Worm (Caenorhabditis elegans) whole organism, L2 larva: ENCODE results near the gene R02D5.24.

ENCODE experiments used
- C34F6.9 ChIP-seq: fragments of 150-350 bp; optimal IDR thresholded peaks from 2 replicates; lab custom pipeline; 2014; ENCODE audit warnings: missing biosample characterization, missing genetic modification characterization
- F13H6.1 ChIP-seq: sonication (generic microtip); optimal IDR thresholded peaks from 2 replicates; lab custom pipeline; 2016; ENCODE audit warnings: missing genetic modification characterization, missing compliant biosample characterization
- R02D3.7 ChIP-seq: fragments of 150-350 bp; optimal IDR thresholded peaks from 2 replicates; lab custom pipeline; 2014; ENCODE audit warnings: missing biosample characterization, missing genetic modification characterization
- ZK546.5 ChIP-seq: sonication (generic microtip); optimal IDR thresholded peaks from 2 replicates; lab custom pipeline; 2017; ENCODE audit warnings: missing biosample characterization, missing genetic modification characterization
- ceh-82 ChIP-seq: fragments of 150-350 bp; optimal IDR thresholded peaks from 2 replicates; lab custom pipeline; 2014; ENCODE audit warnings: missing biosample characterization, missing genetic modification characterization
- crh-2 ChIP-seq: sonication (generic microtip); optimal IDR thresholded peaks from 2 replicates; lab custom pipeline; 2017; ENCODE audit warnings: missing biosample characterization, missing genetic modification characterization
- dmd-4 ChIP-seq: sonication (generic microtip); optimal IDR thresholded peaks from 2 replicates; lab custom pipeline; 2017; ENCODE audit warnings: missing biosample characterization, missing genetic modification characterization
- egl-27 ChIP-seq: sonication (generic microtip); optimal IDR thresholded peaks from 3 replicates; lab custom pipeline; 2017; ENCODE audit warnings: missing biosample characterization, missing genetic modification reagents, missing genetic modification characterization
- elt-1 ChIP-seq: fragments of 150-350 bp; optimal IDR thresholded peaks from 2 replicates; lab custom pipeline; 2014; ENCODE audit warnings: missing biosample characterization, missing genetic modification characterization
- elt-3 ChIP-seq: sonication (generic microtip); optimal IDR thresholded peaks from 2 replicates; lab custom pipeline; 2017; ENCODE audit warnings: missing biosample characterization, missing genetic modification characterization
- fos-1 ChIP-seq: fragments of 150-350 bp; optimal IDR thresholded peaks from 2 replicates; lab custom pipeline; 2014; ENCODE audit warnings: missing biosample characterization, missing genetic modification characterization
- gmeb-1 ChIP-seq: fragments of 150-350 bp; optimal IDR thresholded peaks from 2 replicates; lab custom pipeline; 2014; ENCODE audit warnings: missing biosample characterization, missing genetic modification characterization
- lin-11 ChIP-seq: fragments of 150-350 bp; sonication (generic microtip); optimal IDR thresholded peaks from 2 replicates; lab custom pipeline; 2014; ENCODE audit warnings: missing biosample characterization, missing genetic modification characterization, inconsistent platforms, mixed read lengths
- lin-13 ChIP-seq: fragments of 150-350 bp; optimal IDR thresholded peaks from 2 replicates; lab custom pipeline; 2014; ENCODE audit warnings: missing biosample characterization, missing genetic modification reagents, missing genetic modification characterization
- lsy-2 ChIP-seq, 2 experiments: fragments of 150-350 bp in 1 of 2; sonication (generic microtip) in 1 of 2; optimal IDR thresholded peaks; 2 replicates each; lab custom pipeline; 2014 to 2017; ENCODE audit warnings: missing biosample characterization in 2 of 2, missing genetic modification characterization in 2 of 2
- mab-5 ChIP-seq: fragments of 150-350 bp; optimal IDR thresholded peaks from 2 replicates; lab custom pipeline; 2014; ENCODE audit warnings: missing biosample characterization, missing genetic modification characterization
- mbf-1 ChIP-seq: sonication (generic microtip); optimal IDR thresholded peaks from 2 replicates; lab custom pipeline; 2017; ENCODE audit warnings: missing biosample characterization, missing genetic modification characterization
- mdl-1 ChIP-seq, 2 experiments: fragments of 150-350 bp in 1 of 2; sonication (generic microtip) in 1 of 2; optimal IDR thresholded peaks; 2 replicates each; lab custom pipeline; 2017; ENCODE audit warnings: missing biosample characterization in 2 of 2, missing genetic modification characterization in 2 of 2
- nhr-10 ChIP-seq: sonication (generic microtip); optimal IDR thresholded peaks from 2 replicates; lab custom pipeline; 2017; ENCODE audit warnings: missing biosample characterization, missing genetic modification characterization
- nhr-11 ChIP-seq: fragments of 150-350 bp; optimal IDR thresholded peaks from 2 replicates; lab custom pipeline; 2014; ENCODE audit warnings: missing biosample characterization, missing genetic modification characterization
- nhr-12 ChIP-seq: fragments of 150-350 bp; optimal IDR thresholded peaks from 2 replicates; lab custom pipeline; 2014; ENCODE audit warnings: missing biosample characterization, missing genetic modification characterization
- nhr-129 ChIP-seq: fragments of 150-350 bp; optimal IDR thresholded peaks from 2 replicates; lab custom pipeline; 2014; ENCODE audit warnings: missing biosample characterization, missing genetic modification characterization
- nhr-21 ChIP-seq: fragments of 150-350 bp; optimal IDR thresholded peaks from 2 replicates; lab custom pipeline; 2014; ENCODE audit warnings: missing biosample characterization, missing genetic modification characterization
- nhr-23 ChIP-seq: fragments of 150-350 bp; optimal IDR thresholded peaks from 2 replicates; lab custom pipeline; 2014; ENCODE audit warnings: missing biosample characterization, missing genetic modification reagents, missing genetic modification characterization
- nhr-25 ChIP-seq: fragments of 150-350 bp; sonication (generic microtip); optimal IDR thresholded peaks from 3 replicates; lab custom pipeline; 2014; ENCODE audit warnings: missing biosample characterization, missing genetic modification characterization
- nhr-77 ChIP-seq: fragments of 150-350 bp; optimal IDR thresholded peaks from 2 replicates; lab custom pipeline; 2014; ENCODE audit warnings: missing biosample characterization, missing genetic modification characterization
- skn-1 ChIP-seq: sonication (generic microtip); optimal IDR thresholded peaks from 2 replicates; lab custom pipeline; 2017; ENCODE audit warnings: missing biosample characterization, missing genetic modification characterization
- sma-9 ChIP-seq, 2 experiments: fragments of 150-350 bp in 1 of 2; sonication (generic microtip) in 1 of 2; optimal IDR thresholded peaks; 2 replicates each; lab custom pipeline; 2014 to 2016; ENCODE audit warnings: missing genetic modification characterization in 2 of 2, mild to moderate bottlenecking in 1 of 2, missing biosample characterization in 1 of 2, missing compliant biosample characterization in 1 of 2, missing genetic modification reagents in 1 of 2, moderate library complexity in 1 of 2
- snpc-4 ChIP-seq: fragments of 150-350 bp; optimal IDR thresholded peaks from 2 replicates; lab custom pipeline; 2014; ENCODE audit warnings: missing biosample characterization, missing genetic modification characterization
- unc-39 ChIP-seq: fragments of 150-350 bp; optimal IDR thresholded peaks from 2 replicates; lab custom pipeline; 2014; ENCODE audit warnings: missing biosample characterization, missing genetic modification characterization
- unc-55 ChIP-seq: fragments of 150-350 bp; sonication (generic microtip); optimal IDR thresholded peaks from 3 replicates; lab custom pipeline; 2014; ENCODE audit warnings: missing biosample characterization, missing genetic modification reagents, missing genetic modification characterization
- unc-62 ChIP-seq: fragments of 150-350 bp; optimal IDR thresholded peaks from 2 replicates; lab custom pipeline; 2014; ENCODE audit warnings: missing biosample characterization, missing genetic modification reagents, missing genetic modification characterization
- zag-1 ChIP-seq: fragments of 150-350 bp; optimal IDR thresholded peaks from 2 replicates; lab custom pipeline; 2014; ENCODE audit warnings: missing biosample characterization, missing genetic modification characterization
- ztf-1 ChIP-seq: fragments of 200-800 bp; sonication (Bioruptor generic); conservative IDR thresholded peaks from 2 replicates; pipeline ENCODE4 v1.3.6; 2022; ENCODE audit warnings: missing genetic modification characterization, missing compliant biosample characterization
- ztf-11 ChIP-seq: sonication (generic microtip); optimal IDR thresholded peaks from 2 replicates; lab custom pipeline; 2017; ENCODE audit warnings: missing biosample characterization, missing genetic modification characterization

Gene R02D5.24

DNA sequence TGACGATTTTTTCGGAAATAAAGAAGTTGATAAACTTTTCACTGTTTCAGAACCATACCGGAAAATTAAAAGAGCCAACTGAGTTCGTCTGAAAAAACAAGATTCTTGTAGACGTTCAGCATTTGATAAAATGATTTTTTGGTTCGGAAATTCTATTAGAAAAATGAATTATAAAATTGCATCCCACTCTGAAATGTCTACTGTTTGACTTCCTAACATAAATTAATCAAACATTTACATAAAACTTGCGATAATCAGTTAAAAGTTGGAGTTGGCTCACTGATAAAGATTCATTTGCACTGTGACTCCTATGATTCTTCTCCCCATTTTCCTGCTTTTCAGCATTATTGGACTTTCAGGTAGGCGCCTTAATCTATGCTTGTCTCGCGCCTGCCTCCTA, 32.2 kb upstream of the R02D5.24 start, which contains the start of gene clec-57:
TSS of gene clec-57 (plus strand) at position 301 of the 400 bp plus-strand sequence.
- no peak for TF ChIP-seq ztf-1 (GFP tag; lab: Robert Waterston, UW)
- TF ChIP-seq fos-1 (tag; lab: Kevin White, UChicago) = no peak
- TF ChIP-seq unc-55 = no peak
- TF ChIP-seq elt-1 (tag; lab: Kevin White, UChicago) = no peak
- TF ChIP-seq nhr-10 (tag; lab: Kevin White, UChicago) = no peak
- TF ChIP-seq nhr-77 (tag; lab: Kevin White, UChicago) = no peak
- no peak for TF ChIP-seq ztf-11 (tag; lab: Kevin White, UChicago)
- TF ChIP-seq skn-1 (tag; lab: Kevin White, UChicago) = no peak
- no peak for TF ChIP-seq zag-1 (tag; lab: Kevin White, UChicago)
- no peak for TF ChIP-seq nhr-25 (tag; lab: Kevin White, UChicago)
- TF ChIP-seq ZK546.5 = no peak
- no peak for TF ChIP-seq mbf-1 (tag; lab: Kevin White, UChicago)
- TF ChIP-seq snpc-4 (tag; lab: Kevin White, UChicago) = no peak
- TF ChIP-seq R02D3.7 (tag; lab: Kevin White, UChicago) = no peak
- TF ChIP-seq, all 48 proteins: peak for 0

DNA sequence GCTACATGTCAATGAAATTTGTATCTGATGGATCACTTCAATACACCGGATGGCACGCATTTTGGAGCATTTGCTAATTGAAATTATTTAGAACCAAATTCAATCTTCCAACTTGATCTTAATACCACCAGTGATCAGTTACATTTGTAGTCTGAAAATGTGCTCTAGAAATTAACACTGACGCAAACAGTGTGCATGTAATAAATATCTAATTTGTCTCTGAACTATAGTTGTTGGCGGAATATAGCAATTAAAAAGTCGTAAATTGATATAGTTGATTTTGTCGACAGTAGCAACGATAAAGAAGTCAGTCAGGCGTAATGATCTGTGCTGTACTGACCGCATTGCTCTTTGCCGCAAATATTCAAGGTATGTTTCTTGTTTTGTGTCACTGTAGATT, 28.9 kb upstream of the R02D5.24 start, which contains the start of gene clec-227:
TSS of gene clec-227 (plus strand) at position 301 of the 400 bp plus-strand sequence.
- no peak for TF ChIP-seq nhr-129 (tag; lab: Kevin White, UChicago)
- TF ChIP-seq lin-13 (GFP tag; lab: Kevin White, UChicago) = no peak
- no peak for TF ChIP-seq lsy-2 (tag; optimal IDR thresholded peaks at IDR 0.05; lab: Kevin White, UChicago)
- TF ChIP-seq nhr-12 (tag; lab: Kevin White, UChicago) = no peak
- TF ChIP-seq zag-1 (tag; lab: Kevin White, UChicago) = no peak
- TF ChIP-seq snpc-4 (tag; lab: Kevin White, UChicago) = no peak
- TF ChIP-seq mbf-1 (tag; lab: Kevin White, UChicago) = no peak
- no peak for TF ChIP-seq lin-11 (tag; lab: Kevin White, UChicago)
- TF ChIP-seq nhr-77 (tag; lab: Kevin White, UChicago) = no peak

DNA sequence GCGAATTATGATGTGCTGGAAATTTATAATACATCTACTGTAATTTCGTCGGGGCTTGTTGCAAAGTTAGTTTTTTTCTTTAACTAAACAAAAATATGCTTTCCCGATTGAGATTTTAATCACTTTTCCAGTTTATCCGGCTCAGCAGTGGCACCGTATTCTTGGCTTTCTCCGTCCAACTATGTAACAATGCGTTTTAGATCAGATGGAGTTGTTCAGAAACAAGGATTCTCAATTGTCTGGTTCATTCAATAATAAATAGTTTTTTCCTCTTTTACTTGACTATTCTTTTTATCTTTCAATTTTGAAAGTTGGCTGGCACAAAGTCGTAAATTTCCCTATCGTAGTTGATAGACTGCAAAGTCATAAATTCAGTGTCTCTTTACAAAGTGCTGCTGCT, 27.0 kb upstream of the R02D5.24 start, which contains the start of gene clec-56:
TSS of gene clec-56 (plus strand) at position 301 of the 400 bp plus-strand sequence.
- TF ChIP-seq sma-9 (GFP tag; optimal IDR thresholded peaks at IDR 0.05; lab: Kevin White, UChicago) (no peak), sma-9 (tag; optimal IDR thresholded peaks at IDR 0.05; lab: Kevin White, UChicago) (no peak), mdl-1 (tag; optimal IDR thresholded peaks at IDR 0.05; lab: Kevin White, UChicago) (no peak), nhr-11 (tag; lab: Kevin White, UChicago) (no peak), mbf-1 (tag; lab: Kevin White, UChicago) (no peak), unc-39 (no peak), nhr-23 (no peak), F13H6.1 (tag; lab: Kevin White, UChicago) (no peak), nhr-21 (tag; lab: Kevin White, UChicago) (no peak), crh-2 (tag; lab: Kevin White, UChicago) (no peak), ceh-82 (tag; lab: Kevin White, UChicago) (no peak), gmeb-1 (tag; lab: Kevin White, UChicago) (no peak), nhr-12 (tag; lab: Kevin White, UChicago) (no peak), lsy-2 (tag; optimal IDR thresholded peaks at IDR 0.05; lab: Kevin White, UChicago) (no peak), C34F6.9 (tag; lab: Kevin White, UChicago) (no peak), elt-3 (tag; lab: Kevin White, UChicago) (no peak), unc-62 (no peak), nhr-77 (tag; lab: Kevin White, UChicago) (no peak), ZK546.5 (no peak), nhr-25 (tag; lab: Kevin White, UChicago) (no peak), egl-27 (tag; lab: Kevin White, UChicago) (no peak)

DNA sequence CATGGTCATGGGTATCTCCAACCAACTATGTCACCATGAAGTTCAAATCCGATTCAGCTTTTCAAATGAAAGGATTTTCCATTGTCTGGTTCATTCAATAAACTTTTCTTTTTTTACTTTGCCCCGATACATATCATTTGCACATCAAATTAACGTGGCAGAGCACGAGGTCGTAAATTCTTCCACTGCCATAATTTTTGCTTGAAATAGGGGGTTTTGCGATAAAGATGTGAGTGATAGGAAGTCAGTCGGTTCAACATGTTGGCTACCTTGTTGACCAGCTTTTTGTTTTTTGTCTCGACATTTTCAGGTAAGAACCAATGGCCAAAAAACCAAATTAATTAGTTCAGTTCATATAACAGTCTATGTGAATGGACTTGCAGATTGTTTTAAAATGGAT, 24.5 kb upstream of the R02D5.24 start, which contains the start of gene clec-54:
TSS of gene clec-54 (plus strand) at position 224 of the 400 bp plus-strand sequence.
- TF ChIP-seq unc-55 (no peak), gmeb-1 (tag; lab: Kevin White, UChicago) (no peak), ztf-11 (tag; lab: Kevin White, UChicago) (no peak), lin-11 (tag; lab: Kevin White, UChicago) (no peak), mab-5 (tag; lab: Kevin White, UChicago) (no peak), dmd-4 (tag; lab: Kevin White, UChicago) (no peak), crh-2 (tag; lab: Kevin White, UChicago) (peak; percentile 35)
